Worm (Caenorhabditis elegans) whole organism, midembryonic: ENCODE data around the gene F55C12.2.

Experiments
- T22C8.4 ChIP-seq: fragments of 200-800 bp; sonication (Bioruptor generic); IDR thresholded peaks from 2 replicates; pipeline ENCODE4 v1.3.6; 2022; ENCODE audit warnings: missing genetic modification characterization, missing compliant biosample characterization
- flt-1 ChIP-seq: fragments of 200-800 bp; sonication (Bioruptor generic); IDR thresholded peaks from 2 replicates; pipeline ENCODE4 v1.3.6; 2022; ENCODE audit warnings: missing genetic modification characterization, missing compliant biosample characterization
- klf-2 ChIP-seq: fragments of 200-800 bp; sonication (Bioruptor generic); conservative IDR thresholded peaks from 2 replicates; pipeline ENCODE4 v1.3.6; 2022; ENCODE audit warnings: missing genetic modification reagents, missing genetic modification characterization, missing compliant biosample characterization
- med-1 ChIP-seq: sonication (generic microtip); optimal IDR thresholded peaks from 2 replicates; lab custom pipeline; 2017; ENCODE audit warnings: missing genetic modification characterization, mild to moderate bottlenecking, missing compliant biosample characterization, antibody characterized with exemption, missing genetic modification reagents; ENCODE audit not compliant: insufficient read depth
- tab-1 ChIP-seq: fragments of 200-800 bp; sonication (Bioruptor generic); IDR thresholded peaks from 2 replicates; pipeline ENCODE4 v1.3.6; 2022; ENCODE audit warnings: missing genetic modification characterization, missing compliant biosample characterization
- ztf-23 ChIP-seq: fragments of 200-800 bp; sonication (Bioruptor generic); IDR thresholded peaks from 2 replicates; pipeline ENCODE4 v1.3.6; 2022; ENCODE audit warnings: missing genetic modification reagents, missing genetic modification characterization, missing compliant biosample characterization

ce11 chrII:5874130-5874529 lies 2.5 kb upstream of the F55C12.2 start:
- TF ChIP-seq T22C8.4, result no peak
- no peak for TF ChIP-seq klf-2 (GFP tag; lab: Robert Waterston, UW)
- TF ChIP-seq ztf-23 (GFP tag; lab: Robert Waterston, UW), result no peak
- TF ChIP-seq flt-1, result no peak
- no peak for TF ChIP-seq tab-1
- TF ChIP-seq med-1 (GFP tag; lab: Kevin White, UChicago), result no peak
